Worm (Caenorhabditis elegans): ENCODE measurements around the gene ttbk-8.2.

ce11 chrIV:5665353-5665918, 33.7 kb downstream of the ttbk-8.2 start:
- TF ChIP-seq skn-1 (tag; optimal IDR thresholded peaks at IDR 0.05): no peak
- no peak for TF ChIP-seq unc-62 (GFP tag; optimal IDR thresholded peaks at IDR 0.05)

All from whole organism, L3 larva.